Worm (Caenorhabditis elegans) whole organism, L1 larva: Measurements from ENCODE around the gene cdc-48.1.

Experiments
- ceh-8 ChIP-seq: fragments of 200-800 bp; sonication (Bioruptor generic); optimal IDR thresholded peaks from 2 replicates; lab custom pipeline; 2018; ENCODE audit warnings: mild to moderate bottlenecking, missing genetic modification characterization, moderate library complexity, missing compliant biosample characterization
- lsy-2 ChIP-seq, 2 experiments: fragments of 150-350 bp; optimal IDR thresholded peaks; 2 replicates each; lab custom pipeline; 2014; ENCODE audit warnings: missing biosample characterization in 2 of 2, missing genetic modification characterization in 2 of 2
- unc-30 ChIP-seq: sonication (generic microtip); optimal IDR thresholded peaks from 2 replicates; lab custom pipeline; 2017; ENCODE audit warnings: missing biosample characterization, missing genetic modification characterization
- ztf-11 ChIP-seq, 2 experiments: sonication (generic microtip); optimal IDR thresholded peaks; 2 replicates each; lab custom pipeline; 2016 to 2017; ENCODE audit warnings: missing genetic modification characterization in 2 of 2, missing biosample characterization in 1 of 2, missing compliant biosample characterization in 1 of 2

DNA sequence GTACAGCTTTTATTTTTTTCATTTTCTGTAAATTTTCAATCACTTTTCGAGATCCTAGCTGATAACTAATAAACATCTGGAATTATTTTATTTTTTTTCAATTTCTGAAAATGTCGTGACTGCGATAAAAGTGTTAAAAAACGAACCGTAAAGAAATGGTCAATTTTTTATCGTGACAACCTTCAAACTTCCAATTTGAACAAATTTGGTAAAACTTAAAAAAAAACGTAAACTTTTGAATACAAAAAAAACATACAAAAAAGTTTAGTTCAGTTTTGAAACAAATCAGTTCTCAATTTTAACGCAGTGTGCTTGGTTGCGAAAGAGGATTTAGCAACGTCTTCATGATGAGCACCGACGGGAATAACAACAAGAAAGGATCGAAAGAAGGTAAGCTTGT is 8.8 kb upstream of the cdc-48.1 start, which contains the start of gene C06A1.3:
- TF ChIP-seq ztf-11 (tag; optimal IDR thresholded peaks at IDR 0.05; lab: Kevin White, UChicago): no peak
- no peak for TF ChIP-seq lsy-2 (tag; optimal IDR thresholded peaks at IDR 0.05; lab: Kevin White, UChicago)
- TF ChIP-seq unc-30 (tag; lab: Kevin White, UChicago): no peak
- no peak for TF ChIP-seq ceh-8
